ENCODE assay signal across 7 worm cellular contexts in the genomic region with DNA sequence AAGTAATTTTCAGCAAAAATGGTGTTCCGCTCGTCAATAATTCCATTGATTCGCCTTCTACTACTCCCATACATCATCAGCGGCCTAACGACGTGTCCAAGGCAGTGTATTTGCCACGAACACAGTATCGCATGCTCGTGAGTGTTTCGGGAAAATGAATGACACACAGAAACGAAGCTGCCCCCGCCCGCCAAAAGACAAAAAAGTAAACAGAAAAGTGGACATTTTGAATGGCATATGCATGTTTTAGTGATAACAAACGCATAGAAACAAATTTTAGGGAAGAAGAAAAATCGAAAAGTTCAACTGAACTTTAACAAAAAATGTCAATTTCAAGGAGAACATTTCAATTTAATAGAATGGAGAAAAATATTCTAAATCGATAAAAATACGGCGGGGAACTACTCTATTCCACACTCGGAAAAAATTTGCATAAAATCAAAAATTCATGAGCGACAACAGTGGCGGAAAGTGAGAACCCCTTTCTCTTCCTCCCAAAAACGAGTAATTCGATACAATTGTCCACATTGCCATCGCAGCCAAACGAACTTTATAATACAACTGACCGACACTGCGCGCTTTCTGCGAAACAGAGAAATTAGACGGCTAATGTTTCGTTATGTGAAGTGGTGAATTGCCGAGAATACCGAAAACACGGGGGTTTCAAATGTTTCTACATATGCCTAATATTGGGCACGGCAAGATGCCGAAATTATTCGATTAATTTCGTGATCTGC.
TF ChIP-seq lines count a peak whose summit lies in the region.

No protein-coding gene starts in this region.

TF ChIP-seq in whole organism, L1 larva, 84 proteins besides CTCF, POLR2A, EP300 and RAD21:
- TF ChIP-seq unc-86 (tag; optimal IDR thresholded peaks at IDR 0.05; lab: Kevin White, UChicago) (no peak), blmp-1 (tag; optimal IDR thresholded peaks at IDR 0.05; lab: Kevin White, UChicago) (peak; percentile 41)

TF ChIP-seq in whole organism, L2 larva, 48 proteins besides CTCF, POLR2A, EP300 and RAD21:
- TF ChIP-seq fos-1 (tag; optimal IDR thresholded peaks at IDR 0.05; lab: Kevin White, UChicago) (peak; percentile 74), alr-1 (tag; optimal IDR thresholded peaks at IDR 0.05; lab: Kevin White, UChicago) (no peak)

TF ChIP-seq in whole organism, L3 larva, 47 proteins besides CTCF, POLR2A, EP300 and RAD21 (continues in another document):
- TF ChIP-seq nhr-67 (tag; optimal IDR thresholded peaks at IDR 0.05; lab: Kevin White, UChicago) (no peak), fkh-10 (GFP tag; optimal IDR thresholded peaks at IDR 0.05; lab: Kevin White, UChicago) (no peak), nhr-237 (tag; optimal IDR thresholded peaks at IDR 0.05; lab: Kevin White, UChicago) (no peak), hmg-11 (tag; optimal IDR thresholded peaks at IDR 0.05; lab: Kevin White, UChicago) (no peak), lin-15B (tag; optimal IDR thresholded peaks at IDR 0.05; lab: Kevin White, UChicago) (no peak), egl-5 (tag; optimal IDR thresholded peaks at IDR 0.05; lab: Kevin White, UChicago) (no peak), nhr-28 (tag; optimal IDR thresholded peaks at IDR 0.05; lab: Kevin White, UChicago) (no peak), nhr-12 (tag; optimal IDR thresholded peaks at IDR 0.05; lab: Kevin White, UChicago) (no peak), ztf-4 (tag; optimal IDR thresholded peaks at IDR 0.05; lab: Kevin White, UChicago) (no peak), elt-1 (tag; optimal IDR thresholded peaks at IDR 0.05; lab: Kevin White, UChicago) (no peak), pha-4 (tag; optimal IDR thresholded peaks at IDR 0.05; lab: Kevin White, UChicago) (peak; percentile 71), nhr-77 (tag; optimal IDR thresholded peaks at IDR 0.05; lab: Kevin White, UChicago) (no peak), nhr-43 (tag; optimal IDR thresholded peaks at IDR 0.05; lab: Kevin White, UChicago; ENCODE audit: poor library complexity, severe bottlenecking) (no peak), elt-2 (tag; optimal IDR thresholded peaks at IDR 0.05; lab: Kevin White, UChicago) (peak; percentile 43), nhr-25 (tag; optimal IDR thresholded peaks at IDR 0.05; lab: Kevin White, UChicago) (no peak), pqm-1 (tag; optimal IDR thresholded peaks at IDR 0.05; lab: Kevin White, UChicago) (peak; percentile 19)

TF ChIP-seq in whole organism, L4 larva, 104 proteins besides CTCF, POLR2A, EP300 and RAD21 (continues in another document):
- no peak for TF ChIP-seq daf-16 (GFP tag; optimal IDR thresholded peaks at IDR 0.05; lab: Kevin White, UChicago)
- peak; percentile 87 for TF ChIP-seq daf-16 (tag; optimal IDR thresholded peaks at IDR 0.05; lab: Kevin White, UChicago)
- peak; percentile 36 for TF ChIP-seq nhr-28 (tag; optimal IDR thresholded peaks at IDR 0.05; lab: Kevin White, UChicago)
- peak; percentile 30 for TF ChIP-seq hlh-30 (tag; optimal IDR thresholded peaks at IDR 0.05; lab: Kevin White, UChicago; ENCODE audit: insufficient read depth)
- TF ChIP-seq dmd-6 (GFP tag; IDR thresholded peaks at IDR 0.05; lab: Robert Waterston, UW): peak; percentile 87
- no peak for TF ChIP-seq ZK337.2 (GFP tag; IDR thresholded peaks at IDR 0.05; lab: Robert Waterston, UW)
- TF ChIP-seq zfp-2 (tag; optimal IDR thresholded peaks at IDR 0.05; lab: Kevin White, UChicago): no peak
- TF ChIP-seq tra-1 (GFP tag; IDR thresholded peaks at IDR 0.05; lab: Robert Waterston, UW): 0 out of 2 replicates have a peak, but pooled peaks have one; percentile 50
- peak; percentile 48 for TF ChIP-seq hlh-11 (tag; optimal IDR thresholded peaks at IDR 0.05; lab: Kevin White, UChicago)
- TF ChIP-seq aha-1 (tag; lab: Kevin White, UChicago): peak; percentile 92
- TF ChIP-seq aly-2 (tag; optimal IDR thresholded peaks at IDR 0.05; lab: Kevin White, UChicago): no peak
- TF ChIP-seq dve-1 (tag; optimal IDR thresholded peaks at IDR 0.05; lab: Kevin White, UChicago; ENCODE audit: insufficient read depth): peak; percentile 27
- TF ChIP-seq nhr-41 (GFP tag; IDR thresholded peaks at IDR 0.05; lab: Robert Waterston, UW): no peak
- no peak for TF ChIP-seq zip-11 (GFP tag; IDR thresholded peaks at IDR 0.05; lab: Robert Waterston, UW)
- TF ChIP-seq lin-13 (GFP tag; optimal IDR thresholded peaks at IDR 0.05; lab: Kevin White, UChicago): no peak
- TF ChIP-seq lin-38 (GFP tag; IDR thresholded peaks at IDR 0.05; lab: Robert Waterston, UW): peak; percentile 39

TF ChIP-seq in whole organism, late embryonic, 69 proteins besides CTCF, POLR2A, EP300 and RAD21:
- TF ChIP-seq ceh-18 (tag; optimal IDR thresholded peaks at IDR 0.05; lab: Kevin White, UChicago) (no peak), ceh-34 (tag; optimal IDR thresholded peaks at IDR 0.05; lab: Kevin White, UChicago) (peak; percentile 60), pha-4 (tag; optimal IDR thresholded peaks at IDR 0.05; lab: Kevin White, UChicago) (no peak), K02D7.2 (tag; optimal IDR thresholded peaks at IDR 0.05; lab: Kevin White, UChicago) (no peak), ztf-16 (tag; optimal IDR thresholded peaks at IDR 0.05; lab: Kevin White, UChicago) (no peak), sox-4 (tag; optimal IDR thresholded peaks at IDR 0.05; lab: Kevin White, UChicago) (no peak), sox-2 (GFP tag; IDR thresholded peaks at IDR 0.05; lab: Robert Waterston, UW) (no peak)

TF ChIP-seq in whole organism, mixed stage, embryonic, 35 proteins besides CTCF, POLR2A, EP300 and RAD21:
- TF ChIP-seq ces-1 (GFP tag; optimal IDR thresholded peaks at IDR 0.05; lab: Kevin White, UChicago) (peak; percentile 37), ceh-39 (tag; optimal IDR thresholded peaks at IDR 0.05; lab: Kevin White, UChicago) (no peak)

TF ChIP-seq in whole organism, young adult, 124 proteins besides CTCF, POLR2A, EP300 and RAD21 (continues in another document):
- TF ChIP-seq C06A6.2 (GFP tag; conservative IDR thresholded peaks at IDR 0.05; lab: Robert Waterston, UW) (no peak), ztf-26 (tag; optimal IDR thresholded peaks at IDR 0.05; lab: Kevin White, UChicago) (no peak), F10E7.11 (tag; optimal IDR thresholded peaks at IDR 0.05; lab: Kevin White, UChicago) (no peak), xnd-1 (tag; optimal IDR thresholded peaks at IDR 0.05; lab: Kevin White, UChicago) (no peak), ceh-79 (tag; optimal IDR thresholded peaks at IDR 0.05; lab: Kevin White, UChicago) (no peak), hlh-12 (tag; optimal IDR thresholded peaks at IDR 0.05; lab: Kevin White, UChicago) (no peak), aptf-3 (GFP tag; IDR thresholded peaks at IDR 0.05; lab: Robert Waterston, UW) (no peak), ZK185.1 (tag; optimal IDR thresholded peaks at IDR 0.05; lab: Kevin White, UChicago; ENCODE audit: poor library complexity, severe bottlenecking) (no peak), sdz-38 (tag; optimal IDR thresholded peaks at IDR 0.05; lab: Kevin White, UChicago) (no peak), Y53G8AR.9 (GFP tag; conservative IDR thresholded peaks at IDR 0.05; lab: Robert Waterston, UW) (no peak), chd-7 (tag; optimal IDR thresholded peaks at IDR 0.05; lab: Kevin White, UChicago) (no peak), ceh-58 (GFP tag; IDR thresholded peaks at IDR 0.05; lab: Robert Waterston, UW) (no peak), B0019.2 (GFP tag; conservative IDR thresholded peaks at IDR 0.05; lab: Robert Waterston, UW) (no peak), egrh-3 (GFP tag; IDR thresholded peaks at IDR 0.05; lab: Robert Waterston, UW) (no peak), nhr-120 (GFP tag; IDR thresholded peaks at IDR 0.05; lab: Robert Waterston, UW) (no peak), somi-1 (GFP tag; optimal IDR thresholded peaks at IDR 0.05; lab: Kevin White, UChicago) (no peak), hrde-1 (tag; optimal IDR thresholded peaks at IDR 0.05; lab: Kevin White, UChicago; ENCODE audit: borderline replicate concordance) (no peak), F57A8.1 (GFP tag; optimal IDR thresholded peaks at IDR 0.05; lab: Kevin White, UChicago) (no peak), dox-1 (GFP tag; IDR thresholded peaks at IDR 0.05; lab: Robert Waterston, UW) (peak; percentile 20; the same call in 1 of the 2 replicates), ztf-22 (GFP tag; optimal IDR thresholded peaks at IDR 0.05; lab: Kevin White, UChicago) (no peak), hlh-26 (GFP tag; conservative IDR thresholded peaks at IDR 0.05; lab: Robert Waterston, UW) (no peak), tbp1 (GFP tag; optimal IDR thresholded peaks at IDR 0.05; lab: Kevin White, UChicago) (peak; percentile 16), T07F8.4 (tag; optimal IDR thresholded peaks at IDR 0.05; lab: Kevin White, UChicago) (no peak), K12H6.12 (tag; optimal IDR thresholded peaks at IDR 0.05; lab: Kevin White, UChicago) (no peak), ekl-4 (GFP tag; IDR thresholded peaks at IDR 0.05; lab: Robert Waterston, UW) (no peak), cebp-2 (GFP tag; IDR thresholded peaks at IDR 0.05; lab: Robert Waterston, UW) (no peak), ceh-27 (GFP tag; optimal IDR thresholded peaks at IDR 0.05; lab: Kevin White, UChicago) (no peak), snpc-4 (GFP tag; optimal IDR thresholded peaks at IDR 0.05; lab: Kevin White, UChicago) (no peak), snpc-4 (tag; optimal IDR thresholded peaks at IDR 0.05; lab: Kevin White, UChicago) (no peak), fkh-3 (tag; optimal IDR thresholded peaks at IDR 0.05; lab: Kevin White, UChicago) (no peak), attf-6 (GFP tag; IDR thresholded peaks at IDR 0.05; lab: Robert Waterston, UW) (no peak), ets-4 (GFP tag; optimal IDR thresholded peaks at IDR 0.05; lab: Kevin White, UChicago) (no peak), F22D6.2 (tag; optimal IDR thresholded peaks at IDR 0.05; lab: Kevin White, UChicago) (no peak), nhr-80 (tag; optimal IDR thresholded peaks at IDR 0.05; lab: Kevin White, UChicago) (peak; percentile 92), let-607 (tag; optimal IDR thresholded peaks at IDR 0.05; lab: Kevin White, UChicago) (peak; percentile 87 to 94), ztf-28 (GFP tag; IDR thresholded peaks at IDR 0.05; lab: Robert Waterston, UW) (no peak), lir-1 (GFP tag; conservative IDR thresholded peaks at IDR 0.05; lab: Robert Waterston, UW) (no peak), zim-3 (tag; optimal IDR thresholded peaks at IDR 0.05; lab: Kevin White, UChicago) (no peak), lag-1 (GFP tag; IDR thresholded peaks at IDR 0.05; lab: Robert Waterston, UW) (no peak), mel-28 (tag; optimal IDR thresholded peaks at IDR 0.05; lab: Kevin White, UChicago; ENCODE audit: borderline replicate concordance) (no peak), attf-3 (GFP tag; conservative IDR thresholded peaks at IDR 0.05; lab: Robert Waterston, UW) (no peak), unc-62 (GFP tag; optimal IDR thresholded peaks at IDR 0.05; lab: Kevin White, UChicago) (peak; percentile 17), ztf-6 (GFP tag; IDR thresholded peaks at IDR 0.05; lab: Robert Waterston, UW) (no peak), let-526 (GFP tag; IDR thresholded peaks at IDR 0.05; lab: Robert Waterston, UW) (no peak)
